Fruit fly (Drosophila melanogaster) whole organism, prepupa: Measurements from ENCODE around the gene ND-49L.

Experiments
- CG11762 ChIP-seq: fragments of 200-800 bp; sonication (Bioruptor generic); optimal IDR thresholded peaks from 3 replicates; lab custom pipeline; 2016; ENCODE audit warnings: missing biosample characterization, missing genetic modification characterization; ENCODE audit not compliant: insufficient read depth
- CG11902 ChIP-seq: fragments of 200-800 bp; sonication (Bioruptor generic); optimal IDR thresholded peaks from 3 replicates; lab custom pipeline; 2016; ENCODE audit warnings: missing biosample characterization, missing genetic modification characterization
- CG16779 ChIP-seq: fragments of 200-800 bp; sonication (Bioruptor generic); optimal IDR thresholded peaks from 3 replicates; lab custom pipeline; 2017; ENCODE audit warnings: missing biosample characterization, mild to moderate bottlenecking, missing genetic modification characterization
- CG3032 ChIP-seq: fragments of 200-800 bp; optimal IDR thresholded peaks from 2 replicates; lab custom pipeline; 2019; ENCODE audit warnings: missing biosample characterization, mild to moderate bottlenecking, missing genetic modification characterization, moderate library complexity
- CG32006 ChIP-seq: fragments of 200-800 bp; sonication (Bioruptor generic); optimal IDR thresholded peaks from 3 replicates; lab custom pipeline; 2017; ENCODE audit warnings: missing biosample characterization, mild to moderate bottlenecking, missing genetic modification characterization
- CG6854 ChIP-seq: fragments of 200-800 bp; sonication (Bioruptor generic); optimal IDR thresholded peaks from 2 replicates; lab custom pipeline; 2017; ENCODE audit warnings: missing biosample characterization, mild to moderate bottlenecking, missing genetic modification characterization
- CG8319 ChIP-seq: fragments of 200-800 bp; sonication (Bioruptor generic); optimal IDR thresholded peaks from 3 replicates; lab custom pipeline; 2016; ENCODE audit warnings: missing biosample characterization, missing genetic modification characterization
- Ets21C ChIP-seq: fragments of 200-800 bp; sonication (Bioruptor generic); optimal IDR thresholded peaks from 3 replicates; lab custom pipeline; 2016; ENCODE audit warnings: missing biosample characterization, missing genetic modification characterization
- fkh ChIP-seq: fragments of 200-800 bp; sonication (Bioruptor generic); optimal IDR thresholded peaks from 3 replicates; lab custom pipeline; 2017; ENCODE audit warnings: missing biosample characterization, mild to moderate bottlenecking, missing genetic modification characterization, moderate library complexity
- spab ChIP-seq: fragments of 200-800 bp; sonication (Bioruptor generic); optimal IDR thresholded peaks from 2 replicates; lab custom pipeline; 2017; ENCODE audit warnings: missing biosample characterization, mild to moderate bottlenecking, missing genetic modification characterization, missing genetic modification reagents
- vri ChIP-seq: fragments of 200-800 bp; sonication (Bioruptor generic); optimal IDR thresholded peaks from 3 replicates; lab custom pipeline; 2016; ENCODE audit warnings: missing biosample characterization, mild to moderate bottlenecking, missing genetic modification characterization

DNA sequence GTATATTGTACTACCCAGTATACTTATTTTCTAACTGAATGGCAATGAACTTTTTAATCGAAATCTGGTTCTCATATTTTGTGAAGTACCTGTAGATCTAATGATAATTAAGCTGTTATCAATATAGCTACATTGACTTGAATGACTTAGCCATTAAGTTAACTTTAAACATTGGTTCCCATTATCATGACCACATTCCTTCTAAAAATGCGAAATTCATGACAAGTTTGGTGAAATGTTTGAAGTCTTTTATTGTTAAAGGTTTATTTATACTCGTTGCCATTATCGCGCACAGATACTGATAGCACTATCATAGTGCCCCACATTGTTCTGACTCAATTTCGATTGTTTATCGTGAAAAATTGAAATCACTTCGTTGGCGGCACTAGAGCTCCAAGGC lies 37.2 kb upstream of the ND-49L start:
- TF ChIP-seq CG3032 (tag; lab: Kevin White, UChicago): no peak
- no peak for TF ChIP-seq fkh (GFP tag; lab: Kevin White, UChicago)
- no peak for TF ChIP-seq CG11762 (GFP tag; lab: Kevin White, UChicago)
- TF ChIP-seq spab (GFP tag; lab: Kevin White, UChicago): no peak
- TF ChIP-seq CG16779 (tag; lab: Kevin White, UChicago): no peak
- TF ChIP-seq Ets21C: no peak
- no peak for TF ChIP-seq CG32006 (GFP tag; lab: Kevin White, UChicago)
- no peak for TF ChIP-seq CG6854 (GFP tag; lab: Kevin White, UChicago)
- no peak for TF ChIP-seq CG11902 (GFP tag; lab: Kevin White, UChicago)
- no peak for TF ChIP-seq vri (GFP tag; lab: Kevin White, UChicago)
- no peak for TF ChIP-seq CG8319 (GFP tag; lab: Kevin White, UChicago)
